Worm (Caenorhabditis elegans) whole organism, mixed stage, embryonic: ENCODE measurements around the gene F09B9.5.

Source experiments
- M03D4.4 ChIP-seq: sonication (generic microtip); optimal IDR thresholded peaks from 2 replicates; lab custom pipeline; 2017; ENCODE audit warnings: mild to moderate bottlenecking, missing genetic modification characterization, missing compliant biosample characterization
- bed-3 ChIP-seq: fragments of 200-800 bp; sonication (Bioruptor generic); optimal IDR thresholded peaks from 3 replicates; lab custom pipeline; 2018; ENCODE audit warnings: mild to moderate bottlenecking, missing genetic modification characterization, moderate library complexity, missing compliant biosample characterization
- blmp-1 ChIP-seq: fragments of 150-350 bp; optimal IDR thresholded peaks from 2 replicates; lab custom pipeline; 2014; ENCODE audit warnings: missing biosample characterization, missing genetic modification characterization
- ceh-39 ChIP-seq: fragments of 150-350 bp; optimal IDR thresholded peaks from 2 replicates; lab custom pipeline; 2014; ENCODE audit warnings: missing biosample characterization, missing genetic modification characterization
- ceh-43 ChIP-seq: fragments of 200-800 bp; sonication (Bioruptor generic); optimal IDR thresholded peaks from 2 replicates; lab custom pipeline; 2018; ENCODE audit warnings: mild to moderate bottlenecking, missing genetic modification characterization, moderate library complexity, missing compliant biosample characterization
- ceh-83 ChIP-seq: fragments of 200-800 bp; sonication (Bioruptor generic); optimal IDR thresholded peaks from 2 replicates; lab custom pipeline; 2018; ENCODE audit warnings: mild to moderate bottlenecking, missing genetic modification characterization, missing compliant biosample characterization
- ces-1 ChIP-seq: fragments of 150-350 bp; optimal IDR thresholded peaks from 2 replicates; lab custom pipeline; 2014; ENCODE audit warnings: missing biosample characterization, missing genetic modification reagents, missing genetic modification characterization
- cnd-1 ChIP-seq: fragments of 200-800 bp; sonication (Bioruptor generic); optimal IDR thresholded peaks from 2 replicates; lab custom pipeline; 2018; ENCODE audit warnings: mild to moderate bottlenecking, missing genetic modification characterization, missing compliant biosample characterization
- drap-1 ChIP-seq: fragments of 200-800 bp; sonication (Bioruptor generic); optimal IDR thresholded peaks from 3 replicates; lab custom pipeline; 2018; ENCODE audit warnings: mild to moderate bottlenecking, missing genetic modification characterization, missing compliant biosample characterization
- elt-1 ChIP-seq: sonication (generic microtip); optimal IDR thresholded peaks from 2 replicates; lab custom pipeline; 2017; ENCODE audit warnings: missing genetic modification characterization, mild to moderate bottlenecking, missing compliant biosample characterization, antibody characterized with exemption, moderate library complexity, borderline replicate concordance; ENCODE audit not compliant: insufficient read depth
- elt-3 ChIP-seq: fragments of 150-350 bp; optimal IDR thresholded peaks from 2 replicates; lab custom pipeline; 2014; ENCODE audit warnings: missing biosample characterization, missing genetic modification characterization
- flh-1 ChIP-seq: fragments of 200-800 bp; sonication (Bioruptor generic); optimal IDR thresholded peaks from 2 replicates; lab custom pipeline; 2018; ENCODE audit warnings: mild to moderate bottlenecking, missing genetic modification characterization, moderate library complexity, missing compliant biosample characterization
- ham-2 ChIP-seq: fragments of 200-800 bp; sonication (Bioruptor generic); optimal IDR thresholded peaks from 2 replicates; lab custom pipeline; 2018; ENCODE audit warnings: mild to moderate bottlenecking, missing genetic modification characterization, missing compliant biosample characterization
- hlh-1 ChIP-seq: fragments of 150-350 bp; optimal IDR thresholded peaks from 2 replicates; lab custom pipeline; 2014; ENCODE audit warnings: missing biosample characterization, missing genetic modification reagents, missing genetic modification characterization
- lin-13 ChIP-seq: fragments of 150-350 bp; optimal IDR thresholded peaks from 2 replicates; lab custom pipeline; 2014; ENCODE audit warnings: missing biosample characterization, missing genetic modification characterization
- lin-32 ChIP-seq: fragments of 200-800 bp; sonication (Bioruptor generic); optimal IDR thresholded peaks from 2 replicates; lab custom pipeline; 2018; ENCODE audit warnings: mild to moderate bottlenecking, missing genetic modification characterization, missing compliant biosample characterization
- lsy-2 ChIP-seq: fragments of 150-350 bp; optimal IDR thresholded peaks from 2 replicates; lab custom pipeline; 2014; ENCODE audit warnings: missing biosample characterization, missing genetic modification characterization
- mab-5 ChIP-seq: fragments of 150-350 bp; optimal IDR thresholded peaks from 2 replicates; lab custom pipeline; 2014; ENCODE audit warnings: missing biosample characterization, missing genetic modification characterization
- mep-1 ChIP-seq: fragments of 150-350 bp; optimal IDR thresholded peaks from 2 replicates; lab custom pipeline; 2017; ENCODE audit warnings: missing biosample characterization, missing genetic modification reagents, missing genetic modification characterization, inconsistent platforms
- mls-2 ChIP-seq: sonication (generic microtip); optimal IDR thresholded peaks from 2 replicates; lab custom pipeline; 2016; ENCODE audit warnings: mild to moderate bottlenecking, missing genetic modification characterization, moderate library complexity, missing compliant biosample characterization
- nhr-12 ChIP-seq: fragments of 150-350 bp; optimal IDR thresholded peaks from 2 replicates; lab custom pipeline; 2014; ENCODE audit warnings: missing biosample characterization, missing genetic modification characterization
- nhr-2 ChIP-seq: fragments of 150-350 bp; optimal IDR thresholded peaks from 2 replicates; lab custom pipeline; 2014; ENCODE audit warnings: missing biosample characterization, missing genetic modification characterization
- nhr-237 ChIP-seq: fragments of 150-350 bp; optimal IDR thresholded peaks from 2 replicates; lab custom pipeline; 2014; ENCODE audit warnings: missing biosample characterization, missing genetic modification characterization
- nhr-28 ChIP-seq: fragments of 150-350 bp; optimal IDR thresholded peaks from 2 replicates; lab custom pipeline; 2014; ENCODE audit warnings: missing biosample characterization, missing genetic modification characterization
- nhr-76 ChIP-seq: sonication (generic microtip); optimal IDR thresholded peaks from 2 replicates; lab custom pipeline; 2017; ENCODE audit warnings: missing biosample characterization, missing genetic modification characterization
- pha-4 ChIP-seq: fragments of 150-350 bp; optimal IDR thresholded peaks from 2 replicates; lab custom pipeline; 2018; ENCODE audit warnings: missing biosample characterization, missing genetic modification reagents, missing genetic modification characterization
- sem-2 ChIP-seq: fragments of 200-800 bp; sonication (Bioruptor generic); optimal IDR thresholded peaks from 2 replicates; lab custom pipeline; 2018; ENCODE audit warnings: mild to moderate bottlenecking, missing genetic modification characterization, missing compliant biosample characterization
- snpc-4 ChIP-seq: fragments of 150-350 bp; optimal IDR thresholded peaks from 2 replicates; lab custom pipeline; 2014; ENCODE audit warnings: missing biosample characterization, missing genetic modification characterization
- sptf-1 ChIP-seq: sonication (generic microtip); optimal IDR thresholded peaks from 2 replicates; lab custom pipeline; 2017; ENCODE audit warnings: mild to moderate bottlenecking, missing genetic modification characterization, moderate library complexity, missing compliant biosample characterization
- tbx-8 ChIP-seq: fragments of 200-800 bp; sonication (Bioruptor generic); optimal IDR thresholded peaks from 2 replicates; lab custom pipeline; 2018; ENCODE audit warnings: mild to moderate bottlenecking, missing genetic modification characterization, moderate library complexity, missing compliant biosample characterization
- unc-120 ChIP-seq: sonication (generic microtip); optimal IDR thresholded peaks from 2 replicates; lab custom pipeline; 2017; ENCODE audit warnings: missing genetic modification characterization, missing compliant biosample characterization; ENCODE audit not compliant: poor library complexity, severe bottlenecking
- unc-39 ChIP-seq: fragments of 150-350 bp; optimal IDR thresholded peaks from 2 replicates; lab custom pipeline; 2014; ENCODE audit warnings: missing biosample characterization, missing genetic modification characterization
- unc-62 ChIP-seq: fragments of 150-350 bp; optimal IDR thresholded peaks from 2 replicates; lab custom pipeline; 2014; ENCODE audit warnings: missing biosample characterization, missing genetic modification reagents, missing genetic modification characterization
- zip-8 ChIP-seq: fragments of 150-350 bp; optimal IDR thresholded peaks from 2 replicates; lab custom pipeline; 2014; ENCODE audit warnings: missing biosample characterization, missing genetic modification characterization
- ztf-11 ChIP-seq: fragments of 150-350 bp; optimal IDR thresholded peaks from 2 replicates; lab custom pipeline; 2014; ENCODE audit warnings: missing biosample characterization, missing genetic modification characterization

F09B9.5 gene

DNA sequence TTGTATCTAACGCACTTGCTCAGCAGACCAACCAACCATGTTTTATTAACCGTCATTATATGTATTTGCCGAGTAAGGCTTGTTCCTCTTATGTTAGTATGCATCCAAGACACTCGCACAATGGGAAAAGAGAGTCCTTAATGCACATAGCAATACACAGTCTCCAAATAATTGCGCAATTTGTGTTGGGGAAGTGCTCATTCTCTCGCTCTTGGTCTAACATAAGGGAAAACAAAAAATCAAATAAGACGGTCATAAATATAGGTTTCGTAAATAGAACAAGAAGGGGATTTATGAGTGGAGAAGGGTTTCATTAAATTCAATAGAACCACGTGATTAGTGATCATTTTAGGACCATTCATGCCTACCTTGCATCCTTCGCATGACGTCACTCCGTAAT is 48.9 kb downstream of the F09B9.5 start:
- TF ChIP-seq nhr-76 (tag; lab: Kevin White, UChicago) (no peak), M03D4.4 (tag; lab: Kevin White, UChicago) (no peak), bed-3 (GFP tag; lab: Kevin White, UChicago) (no peak), drap-1 (GFP tag; lab: Kevin White, UChicago) (no peak), mep-1 (tag; lab: Kevin White, UChicago) (no peak), mab-5 (tag; lab: Kevin White, UChicago) (no peak), ceh-39 (tag; lab: Kevin White, UChicago) (no peak), zip-8 (peak; percentile 80)

DNA sequence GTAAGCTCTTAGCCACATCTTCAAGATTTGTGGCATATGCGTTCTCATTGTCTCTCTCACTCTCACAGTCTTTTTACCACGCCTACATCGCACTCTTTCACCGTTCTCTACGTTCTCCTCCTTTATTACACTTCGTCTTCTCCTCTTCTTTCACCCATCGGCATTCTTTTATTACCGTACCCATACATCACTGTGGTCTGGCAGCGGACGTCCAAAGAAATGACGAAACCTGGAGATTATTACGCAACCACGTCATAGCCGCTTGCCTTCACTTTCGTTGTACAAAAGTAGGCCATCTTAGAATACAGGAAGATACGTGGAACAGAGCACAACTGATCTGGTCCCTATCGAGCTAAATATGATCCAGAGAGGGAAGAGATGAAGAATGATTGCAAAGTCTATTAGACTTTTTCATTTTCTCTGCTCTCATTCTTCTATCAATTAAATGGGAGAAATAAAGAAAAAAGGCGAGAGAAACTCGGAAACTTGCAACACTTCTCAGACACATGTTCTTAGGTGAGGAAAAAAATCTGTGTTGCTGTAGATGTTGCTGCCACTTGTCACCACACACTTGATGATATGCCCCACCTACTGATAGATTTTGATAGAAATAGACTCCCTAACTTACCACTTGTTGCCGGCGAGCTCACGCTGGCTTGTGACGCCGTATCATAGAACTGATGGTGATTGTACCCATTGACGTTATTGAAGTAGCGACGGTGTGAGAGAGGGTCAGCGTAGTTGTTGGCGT is 49.9 kb downstream of the F09B9.5 start:
- TF ChIP-seq nhr-28 (tag; lab: Kevin White, UChicago) = no peak
- TF ChIP-seq flh-1 (GFP tag; lab: Kevin White, UChicago) = no peak
- TF ChIP-seq snpc-4 (tag; lab: Kevin White, UChicago) = no peak
- TF ChIP-seq ham-2 (GFP tag; lab: Kevin White, UChicago) = peak; percentile 40
- peak; percentile 94 for TF ChIP-seq zip-8
- TF ChIP-seq unc-120 (tag; lab: Kevin White, UChicago) = no peak
- TF ChIP-seq sem-2 (GFP tag; lab: Kevin White, UChicago) = no peak
- no peak for TF ChIP-seq lin-32
- peak; percentile 57 for TF ChIP-seq cnd-1 (tag; lab: Kevin White, UChicago)
- TF ChIP-seq ces-1 = no peak
- TF ChIP-seq lsy-2 (tag; lab: Kevin White, UChicago) = peak; percentile 72
- no peak for TF ChIP-seq M03D4.4 (tag; lab: Kevin White, UChicago)
- peak; percentile 58 for TF ChIP-seq ceh-39 (tag; lab: Kevin White, UChicago)
- no peak for TF ChIP-seq lin-13 (tag; lab: Kevin White, UChicago)
- no peak for TF ChIP-seq mab-5 (tag; lab: Kevin White, UChicago)
- TF ChIP-seq ceh-43 (GFP tag; lab: Kevin White, UChicago) = no peak
- peak; percentile 21 for TF ChIP-seq mls-2 (tag; lab: Kevin White, UChicago)
- TF ChIP-seq sptf-1 = peak; percentile 21
- TF ChIP-seq ceh-83 (GFP tag; lab: Kevin White, UChicago) = no peak
- no peak for TF ChIP-seq elt-3 (tag; lab: Kevin White, UChicago)
- peak; percentile 70 for TF ChIP-seq nhr-2
- no peak for TF ChIP-seq tbx-8
- TF ChIP-seq blmp-1 (tag; lab: Kevin White, UChicago) = peak; percentile 53
- TF ChIP-seq nhr-237 (tag; lab: Kevin White, UChicago) = no peak
- no peak for TF ChIP-seq unc-39 (tag; lab: Kevin White, UChicago)
- peak; percentile 85 for TF ChIP-seq unc-62
- no peak for TF ChIP-seq elt-1
- peak; percentile 24 for TF ChIP-seq ztf-11 (tag; lab: Kevin White, UChicago)
- TF ChIP-seq bed-3 (GFP tag; lab: Kevin White, UChicago) = no peak
- TF ChIP-seq drap-1 (GFP tag; lab: Kevin White, UChicago) = no peak
- peak; percentile 0 for TF ChIP-seq mep-1 (tag; lab: Kevin White, UChicago)
- TF ChIP-seq nhr-76 (tag; lab: Kevin White, UChicago) = no peak
- TF ChIP-seq hlh-1 (tag; lab: Kevin White, UChicago) = no peak
- no peak for TF ChIP-seq pha-4 (tag; lab: Kevin White, UChicago)
- TF ChIP-seq nhr-12 (tag; lab: Kevin White, UChicago) = no peak

DNA sequence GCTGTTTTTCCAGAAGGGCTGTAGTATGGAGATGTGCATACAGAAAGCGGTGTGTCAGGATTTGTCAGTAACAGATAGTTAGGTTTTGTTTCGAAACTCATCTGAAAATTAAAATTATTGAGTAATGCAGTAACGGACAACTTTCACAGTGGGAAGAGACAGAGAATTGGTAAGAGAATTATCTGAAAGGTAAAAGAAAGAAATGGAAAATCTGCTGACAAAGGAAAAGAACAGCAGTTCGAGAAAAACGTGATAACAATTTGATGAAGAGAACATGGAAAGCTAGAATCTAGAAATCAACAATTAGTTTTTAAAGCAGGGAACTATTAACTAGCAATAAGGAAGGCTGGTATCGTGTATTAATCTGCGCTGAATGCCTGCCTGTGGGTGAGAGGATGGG is 50.7 kb downstream of the F09B9.5 start, which contains the start of gene sex-1:
TSS of gene sex-1 (minus strand) at position 101 of the 400 bp plus-strand sequence.
- no peak for TF ChIP-seq nhr-2
- TF ChIP-seq elt-1 = peak; percentile 11

DNA sequence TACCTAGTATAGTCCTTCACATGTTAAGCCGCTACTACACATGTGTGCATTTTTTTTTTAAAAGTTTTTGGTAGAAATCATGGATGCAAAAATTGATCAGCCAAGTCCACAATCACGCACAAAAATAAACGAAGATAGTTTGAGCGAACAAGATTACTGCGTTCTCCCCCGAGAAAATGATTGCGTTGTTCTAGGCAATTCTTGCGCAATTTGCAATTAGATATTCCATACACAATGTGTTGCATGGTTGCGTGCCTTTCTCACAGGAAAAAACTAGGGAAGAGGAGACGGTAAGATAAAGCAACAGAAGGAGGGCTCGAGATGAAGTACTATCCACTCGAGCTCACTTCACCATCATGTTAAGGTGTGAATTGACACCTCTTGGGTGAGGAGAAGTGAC is 51.4 kb downstream of the F09B9.5 start:
- TF ChIP-seq zip-8 (peak; percentile 96), nhr-2 (peak; percentile 71), drap-1 (GFP tag; lab: Kevin White, UChicago) (no peak), hlh-1 (tag; lab: Kevin White, UChicago) (no peak), ces-1 (no peak)
- TF ChIP-seq, all 35 proteins: peak for 2
